Fruit fly (Drosophila melanogaster) whole organism, embryonic: Measurements from ENCODE around the gene CG12171.

Source experiments
- CG10267 ChIP-seq: fragments of 200-800 bp; sonication (Bioruptor generic); optimal IDR thresholded peaks from 2 replicates; lab custom pipeline; 2018; ENCODE audit warnings: missing biosample characterization, mild to moderate bottlenecking, missing genetic modification characterization, moderate library complexity
- CG11696 ChIP-seq: fragments of 200-800 bp; sonication (Bioruptor generic); IDR thresholded peaks from 2 replicates; pipeline ENCODE4 v1.3.6; 2022; ENCODE audit warnings: missing biosample characterization, missing genetic modification characterization
- CG1233 ChIP-seq: fragments of 200-800 bp; sonication (Bioruptor generic); optimal IDR thresholded peaks from 4 replicates; lab custom pipeline; 2018; ENCODE audit warnings: missing biosample characterization, mild to moderate bottlenecking, missing genetic modification characterization
- CG12391 ChIP-seq: fragments of 200-800 bp; sonication (Bioruptor generic); optimal IDR thresholded peaks from 3 replicates; lab custom pipeline; 2018; ENCODE audit warnings: missing biosample characterization, mild to moderate bottlenecking, missing genetic modification characterization, moderate library complexity
- CG12659 ChIP-seq: fragments of 200-800 bp; sonication (Bioruptor generic); optimal IDR thresholded peaks from 3 replicates; lab custom pipeline; 2017; ENCODE audit warnings: mild to moderate bottlenecking, missing biosample characterization, missing genetic modification reagents, missing genetic modification characterization
- CG12744 ChIP-seq: fragments of 200-800 bp; sonication (Bioruptor generic); optimal IDR thresholded peaks from 2 replicates; lab custom pipeline; 2016; ENCODE audit warnings: missing biosample characterization, missing genetic modification characterization
- CG1792 ChIP-seq: fragments of 200-800 bp; sonication (Bioruptor generic); optimal IDR thresholded peaks from 2 replicates; lab custom pipeline; 2016; ENCODE audit warnings: missing biosample characterization, missing genetic modification characterization
- CG18262 ChIP-seq: fragments of 200-800 bp; optimal IDR thresholded peaks from 3 replicates; lab custom pipeline; 2019; ENCODE audit warnings: missing biosample characterization, mild to moderate bottlenecking, missing genetic modification characterization, moderate library complexity
- CG18619 ChIP-seq: fragments of 200-800 bp; sonication (Bioruptor generic); optimal IDR thresholded peaks from 3 replicates; lab custom pipeline; 2017; ENCODE audit warnings: missing biosample characterization, mild to moderate bottlenecking, missing genetic modification characterization
- CG2129 ChIP-seq: fragments of 200-800 bp; sonication (Bioruptor generic); IDR thresholded peaks from 2 replicates; pipeline ENCODE4 v1.3.6; 2022; ENCODE audit warnings: missing biosample characterization, missing genetic modification characterization; ENCODE audit not compliant: partially characterized antibody
- CG31224 ChIP-seq: fragments of 200-800 bp; sonication (Bioruptor generic); IDR thresholded peaks from 2 replicates; pipeline ENCODE4 v1.3.6; 2022; ENCODE audit warnings: missing biosample characterization, missing genetic modification characterization
- CG31388 ChIP-seq: fragments of 200-800 bp; sonication (Bioruptor generic); optimal IDR thresholded peaks from 2 replicates; lab custom pipeline; 2016; ENCODE audit warnings: missing biosample characterization, missing genetic modification characterization
- CG31441 ChIP-seq: fragments of 200-800 bp; sonication (Bioruptor generic); IDR thresholded peaks from 2 replicates; pipeline ENCODE4 v1.3.6; 2022; ENCODE audit warnings: missing biosample characterization, missing genetic modification characterization
- CG3726 ChIP-seq: fragments of 200-800 bp; sonication (Bioruptor generic); IDR thresholded peaks from 3 replicates; pipeline ENCODE4, ENCODE4 v1.3.6; 2022; ENCODE audit warnings: missing biosample characterization, missing genetic modification characterization
- CG3838 ChIP-seq: fragments of 200-800 bp; sonication (Bioruptor generic); optimal IDR thresholded peaks from 3 replicates; lab custom pipeline; 2016; ENCODE audit warnings: missing biosample characterization, missing genetic modification characterization
- CG8944 ChIP-seq: fragments of 200-800 bp; sonication (Bioruptor generic); optimal IDR thresholded peaks from 3 replicates; lab custom pipeline; 2016; ENCODE audit warnings: missing biosample characterization, missing genetic modification characterization
- CG9817 ChIP-seq: fragments of 200-800 bp; sonication (Bioruptor generic); optimal IDR thresholded peaks from 2 replicates; lab custom pipeline; 2018; ENCODE audit warnings: missing biosample characterization, mild to moderate bottlenecking, missing genetic modification characterization, moderate library complexity
- CG9932 ChIP-seq: fragments of 200-800 bp; sonication (Bioruptor generic); IDR thresholded peaks from 2 replicates; pipeline ENCODE4 v1.3.6; 2022; ENCODE audit warnings: missing biosample characterization, missing genetic modification characterization
- CkIIα-i1 ChIP-seq: fragments of 200-800 bp; sonication (Bioruptor generic); IDR thresholded peaks from 2 replicates; pipeline ENCODE4 v1.3.6; 2022; ENCODE audit warnings: missing biosample characterization, missing genetic modification characterization
- D ChIP-seq, 2 experiments: fragments of 200-800 bp in 1 of 2; fragments of >200 bp in 1 of 2; sonication (Bioruptor generic) in 1 of 2; optimal IDR thresholded peaks; 2 replicates in 1 of 2; 3 replicates in 1 of 2; lab custom pipeline; 2017; ENCODE audit warnings: mild to moderate bottlenecking in 1 of 2, missing biosample characterization in 1 of 2, missing genetic modification characterization in 1 of 2, missing genetic modification reagents in 1 of 2
- Doc2 ChIP-seq: fragments of 200-800 bp; sonication (Bioruptor generic); IDR thresholded peaks from 2 replicates; pipeline ENCODE4 v1.3.6; 2022; ENCODE audit warnings: missing biosample characterization, missing genetic modification characterization
- Doc3 ChIP-seq: fragments of 200-800 bp; sonication (Bioruptor generic); IDR thresholded peaks from 3 replicates; pipeline ENCODE4 v1.3.6; 2022; ENCODE audit warnings: missing biosample characterization, missing genetic modification characterization; ENCODE audit not compliant: partially characterized antibody
- Drgx ChIP-seq: fragments of 200-800 bp; sonication (Bioruptor generic); IDR thresholded peaks from 2 replicates; pipeline ENCODE4 v1.3.6; 2022; ENCODE audit warnings: missing biosample characterization, missing genetic modification characterization
- Eip74EF ChIP-seq, 2 experiments: fragments of 200-800 bp in 1 of 2; fragments of >200 bp in 1 of 2; sonication (Bioruptor generic) in 1 of 2; optimal IDR thresholded peaks; 2 replicates each; lab custom pipeline; 2017 to 2019; ENCODE audit warnings: missing biosample characterization in 2 of 2, missing genetic modification characterization in 2 of 2, mild to moderate bottlenecking in 1 of 2, moderate library complexity in 1 of 2
- H2.0 ChIP-seq: fragments of 200-800 bp; sonication (Bioruptor generic); IDR thresholded peaks from 2 replicates; pipeline ENCODE4 v1.3.6; 2022; ENCODE audit warnings: missing biosample characterization, missing genetic modification characterization
- Jarid2 ChIP-seq: fragments of 200-800 bp; sonication (Bioruptor generic); optimal IDR thresholded peaks from 3 replicates; lab custom pipeline; 2017; ENCODE audit warnings: mild to moderate bottlenecking, missing biosample characterization, missing genetic modification reagents, missing genetic modification characterization
- MESR4 ChIP-seq: fragments of 200-800 bp; sonication (Bioruptor generic); optimal IDR thresholded peaks from 2 replicates; lab custom pipeline; 2018; ENCODE audit warnings: missing biosample characterization, mild to moderate bottlenecking, missing genetic modification characterization, moderate library complexity
- Optix ChIP-seq: fragments of 200-800 bp; sonication (Bioruptor generic); IDR thresholded peaks from 3 replicates; pipeline ENCODE4 v1.3.6; 2022; ENCODE audit warnings: missing biosample characterization, missing genetic modification characterization
- Sin3A ChIP-seq: fragments of >200 bp; optimal IDR thresholded peaks from 2 replicates; lab custom pipeline; 2018
- TFAM ChIP-seq: fragments of 200-800 bp; sonication (Bioruptor generic); optimal IDR thresholded peaks from 2 replicates; lab custom pipeline; 2017; ENCODE audit warnings: missing biosample characterization, missing genetic modification characterization, inconsistent platforms
- ac ChIP-seq: fragments of 200-800 bp; sonication (Bioruptor generic); optimal IDR thresholded peaks from 3 replicates; lab custom pipeline; 2017; ENCODE audit warnings: missing biosample characterization, mild to moderate bottlenecking, missing genetic modification characterization
- ato ChIP-seq: fragments of 200-800 bp; sonication (Bioruptor generic); IDR thresholded peaks from 2 replicates; pipeline ENCODE4 v1.3.6; 2022; ENCODE audit warnings: missing biosample characterization, missing genetic modification characterization; ENCODE audit not compliant: partially characterized antibody
- br ChIP-seq: fragments of >200 bp; optimal IDR thresholded peaks from 2 replicates; lab custom pipeline; 2017
- btn ChIP-seq: fragments of 200-800 bp; sonication (Bioruptor generic); optimal IDR thresholded peaks from 2 replicates; lab custom pipeline; 2016; ENCODE audit warnings: missing biosample characterization, missing genetic modification characterization
- cas ChIP-seq: fragments of 200-800 bp; sonication (Bioruptor generic); IDR thresholded peaks from 2 replicates; pipeline ENCODE4 v1.3.6; 2022; ENCODE audit warnings: missing biosample characterization, missing genetic modification characterization
- croc ChIP-seq: fragments of 200-800 bp; sonication (Bioruptor generic); conservative IDR thresholded peaks from 3 replicates; pipeline ENCODE4 v1.3.6; 2022; ENCODE audit warnings: missing biosample characterization, missing genetic modification characterization
- dan ChIP-seq: fragments of 200-800 bp; sonication (Bioruptor generic); IDR thresholded peaks from 2 replicates; pipeline ENCODE4 v1.3.6; 2022; ENCODE audit warnings: missing biosample characterization, missing genetic modification characterization
- dm ChIP-seq: fragments of 200-800 bp; sonication (Bioruptor generic); optimal IDR thresholded peaks from 3 replicates; lab custom pipeline; 2016; ENCODE audit warnings: missing biosample characterization, missing genetic modification characterization
- dmrt11E ChIP-seq: fragments of 200-800 bp; sonication (Bioruptor generic); optimal IDR thresholded peaks from 3 replicates; lab custom pipeline; 2018; ENCODE audit warnings: missing biosample characterization, mild to moderate bottlenecking, missing genetic modification characterization, moderate library complexity
- eve ChIP-seq, 2 experiments: fragments of >200 bp; optimal IDR thresholded peaks; 2 replicates each; lab custom pipeline; 2017; ENCODE audit warnings: missing biosample characterization in 2 of 2, missing genetic modification characterization in 2 of 2
- gem ChIP-seq: fragments of 200-800 bp; sonication (Bioruptor generic); optimal IDR thresholded peaks from 2 replicates; lab custom pipeline; 2019; ENCODE audit warnings: missing biosample characterization, mild to moderate bottlenecking, missing genetic modification characterization, moderate library complexity
- inv ChIP-seq: fragments of 200-800 bp; sonication (Bioruptor generic); IDR thresholded peaks from 2 replicates; pipeline ENCODE4 v1.3.6; 2022; ENCODE audit warnings: missing biosample characterization, missing genetic modification characterization; ENCODE audit not compliant: partially characterized antibody
- pfk ChIP-seq: fragments of 200-800 bp; sonication (Bioruptor generic); optimal IDR thresholded peaks from 2 replicates; lab custom pipeline; 2018; ENCODE audit warnings: missing biosample characterization, mild to moderate bottlenecking, missing genetic modification characterization, moderate library complexity
- prd ChIP-seq, 3 experiments: fragments of >200 bp in 2 of 3; fragments of 200-800 bp in 1 of 3; sonication (Bioruptor generic) in 1 of 3; optimal IDR thresholded peaks in 2 of 3; IDR thresholded peaks in 1 of 3; 2 replicates in 2 of 3; 3 replicates in 1 of 3; pipeline versions ENCODE4 v1.3.6 to Lab custom; 2017 to 2022; ENCODE audit warnings: missing biosample characterization in 1 of 3, missing genetic modification characterization in 1 of 3
- pros ChIP-seq: fragments of 200-800 bp; sonication (Bioruptor generic); optimal IDR thresholded peaks from 3 replicates; lab custom pipeline; 2019; ENCODE audit warnings: missing biosample characterization, mild to moderate bottlenecking, missing genetic modification characterization, moderate library complexity
- pum ChIP-seq: fragments of 200-800 bp; sonication (Bioruptor generic); optimal IDR thresholded peaks from 2 replicates; lab custom pipeline; 2016; ENCODE audit warnings: missing biosample characterization, missing genetic modification characterization
- sens ChIP-seq: fragments of 200-800 bp; sonication (Bioruptor generic); peaks from one replicate; lab custom pipeline; 2016; ENCODE audit warnings: missing biosample characterization, missing genetic modification characterization
- sqz ChIP-seq: fragments of 200-800 bp; sonication (Bioruptor generic); optimal IDR thresholded peaks from 3 replicates; lab custom pipeline; 2018; ENCODE audit warnings: missing biosample characterization, mild to moderate bottlenecking, missing genetic modification characterization
- sug ChIP-seq: fragments of 200-800 bp; optimal IDR thresholded peaks from 2 replicates; lab custom pipeline; 2019; ENCODE audit warnings: missing biosample characterization, mild to moderate bottlenecking, missing genetic modification characterization, moderate library complexity
- z ChIP-seq: fragments of 200-800 bp; sonication (Bioruptor generic); IDR thresholded peaks from 3 replicates; pipeline ENCODE4 v1.3.6; 2022; ENCODE audit warnings: missing biosample characterization, missing genetic modification characterization

Gene CG12171

dm6 chr3R:5591398-5591853 lies 42.0 kb upstream of the CG12171 start, which contains the start of the genes noi and Vha26 (continued):
- no peak for TF ChIP-seq br (lab: Kevin White, UChicago)
- no peak; the same call in 1 of the 2 replicates for TF ChIP-seq CG31441
- no peak for TF ChIP-seq Drgx
- no peak for TF ChIP-seq CG8944 (GFP tag; lab: Kevin White, UChicago)
- TF ChIP-seq D (optimal IDR thresholded peaks at IDR 0.05; lab: Kevin White, UChicago), result no peak
- no peak for TF ChIP-seq D (GFP tag; optimal IDR thresholded peaks at IDR 0.05; lab: Kevin White, UChicago)
- no peak for TF ChIP-seq prd (optimal IDR thresholded peaks at IDR 0.05; lab: Kevin White, UChicago)
- peak; percentile 29; the same call in 1 of the 3 replicates for TF ChIP-seq prd (GFP tag; IDR thresholded peaks at IDR 0.05; lab: Robert Waterston, UW)
- no peak for TF ChIP-seq CG3838 (GFP tag; lab: Kevin White, UChicago)
- no peak for TF ChIP-seq btn (GFP tag; lab: Kevin White, UChicago)
- peak; percentile 39 for TF ChIP-seq pfk
- peak; percentile 65 for TF ChIP-seq Sin3A (lab: Kevin White, UChicago)
- TF ChIP-seq ato (GFP tag; lab: Robert Waterston, UW), result no peak
- no peak for TF ChIP-seq CG3726
- TF ChIP-seq Eip74EF (GFP tag; optimal IDR thresholded peaks at IDR 0.05; lab: Kevin White, UChicago), result no peak
- TF ChIP-seq TFAM, result no peak
- peak; percentile 46 for TF ChIP-seq dmrt11E (tag; lab: Kevin White, UChicago)
- TF ChIP-seq Doc2 (GFP tag; lab: Robert Waterston, UW), result no peak
- no peak for TF ChIP-seq dan (GFP tag; lab: Robert Waterston, UW)
- no peak for TF ChIP-seq CG1792 (GFP tag; lab: Kevin White, UChicago)
- TF ChIP-seq Optix (GFP tag; lab: Robert Waterston, UW), result no peak
- no peak for TF ChIP-seq eve (GFP tag; optimal IDR thresholded peaks at IDR 0.05; lab: Kevin White, UChicago)
- peak; percentile 91 for TF ChIP-seq sens
- no peak for TF ChIP-seq CG31224 (GFP tag; lab: Robert Waterston, UW)
- no peak for TF ChIP-seq croc (GFP tag; lab: Robert Waterston, UW)
- TF ChIP-seq H2.0 (GFP tag; lab: Robert Waterston, UW), result no peak
- peak; percentile 72 for TF ChIP-seq CG10267 (tag; lab: Kevin White, UChicago)
- TF ChIP-seq sug (tag; lab: Kevin White, UChicago), result peak; percentile 63
- peak; percentile 61; the same call in 1 of the 2 replicates for TF ChIP-seq CG9932
- TF ChIP-seq CG12391 (tag; lab: Kevin White, UChicago), result peak; percentile 72
- TF ChIP-seq CkIIα-i1 (GFP tag; lab: Robert Waterston, UW), result no peak
- TF ChIP-seq cas, result no peak
- no peak for TF ChIP-seq sqz (GFP tag; lab: Kevin White, UChicago)
- peak; percentile 19 for TF ChIP-seq CG12744
- no peak for TF ChIP-seq Jarid2 (GFP tag; lab: Kevin White, UChicago)
- no peak for TF ChIP-seq ac (GFP tag; lab: Kevin White, UChicago)
- TF ChIP-seq Doc3 (GFP tag; lab: Robert Waterston, UW), result peak; percentile 46; the same call in 2 of the 3 replicates
- TF ChIP-seq gem (tag; lab: Kevin White, UChicago), result no peak
- TF ChIP-seq pum (GFP tag; lab: Kevin White, UChicago), result peak; percentile 34
- TF ChIP-seq CG31388, result no peak
- no peak for TF ChIP-seq CG1233 (GFP tag; lab: Kevin White, UChicago)
- peak; percentile 20 for TF ChIP-seq CG18619 (GFP tag; lab: Kevin White, UChicago)
- no peak for TF ChIP-seq z (GFP tag; lab: Robert Waterston, UW)
- TF ChIP-seq pros, result no peak
- TF ChIP-seq CG18262 (tag; lab: Kevin White, UChicago), result peak; percentile 37
- peak; percentile 51 for TF ChIP-seq CG2129 (GFP tag; lab: Robert Waterston, UW)
- no peak for TF ChIP-seq MESR4 (GFP tag; lab: Kevin White, UChicago)
- peak; percentile 81 for TF ChIP-seq CG12659 (GFP tag; lab: Kevin White, UChicago)
- peak; percentile 16 for TF ChIP-seq dm
- TF ChIP-seq CG11696 (GFP tag; lab: Robert Waterston, UW), result no peak
- peak; percentile 53; the same call in 1 of the 2 replicates for TF ChIP-seq inv
- no peak for TF ChIP-seq CG9817
